Worm (Caenorhabditis elegans) whole organism, L3 larva: ENCODE data around the gene acc-3.

Experiments
- ZK546.5 ChIP-seq: sonication (generic microtip); optimal IDR thresholded peaks from 2 replicates; lab custom pipeline; 2017; ENCODE audit warnings: missing biosample characterization, missing genetic modification characterization
- ama-1 ChIP-seq: fragments of 150-350 bp; optimal IDR thresholded peaks from 2 replicates; lab custom pipeline; 2018
- egl-27 ChIP-seq: sonication (generic microtip); optimal IDR thresholded peaks from 4 replicates; lab custom pipeline; 2017; ENCODE audit warnings: missing biosample characterization, missing genetic modification reagents, missing genetic modification characterization
- hmg-11 ChIP-seq: sonication (generic microtip); optimal IDR thresholded peaks from 2 replicates; lab custom pipeline; 2016; ENCODE audit warnings: missing genetic modification characterization, missing compliant biosample characterization
- jun-1 ChIP-seq: fragments of 150-350 bp; optimal IDR thresholded peaks from 2 replicates; lab custom pipeline; 2014; ENCODE audit warnings: missing biosample characterization, missing genetic modification reagents, missing genetic modification characterization
- lin-15B ChIP-seq: fragments of 150-350 bp; optimal IDR thresholded peaks from 2 replicates; lab custom pipeline; 2014; ENCODE audit warnings: missing biosample characterization, missing genetic modification characterization
- nhr-67 ChIP-seq: fragments of 150-350 bp; optimal IDR thresholded peaks from 2 replicates; lab custom pipeline; 2014; ENCODE audit warnings: missing biosample characterization, missing genetic modification characterization
- pha-4 ChIP-seq: fragments of 150-350 bp; optimal IDR thresholded peaks from 2 replicates; lab custom pipeline; 2014; ENCODE audit warnings: missing biosample characterization, missing genetic modification reagents, missing genetic modification characterization
- pqm-1 ChIP-seq: fragments of 150-350 bp; optimal IDR thresholded peaks from 2 replicates; lab custom pipeline; 2017; ENCODE audit warnings: missing biosample characterization, missing genetic modification characterization, inconsistent platforms
- snpc-4 ChIP-seq: fragments of 150-350 bp; optimal IDR thresholded peaks from 2 replicates; lab custom pipeline; 2014; ENCODE audit warnings: missing biosample characterization, missing genetic modification characterization

DNA sequence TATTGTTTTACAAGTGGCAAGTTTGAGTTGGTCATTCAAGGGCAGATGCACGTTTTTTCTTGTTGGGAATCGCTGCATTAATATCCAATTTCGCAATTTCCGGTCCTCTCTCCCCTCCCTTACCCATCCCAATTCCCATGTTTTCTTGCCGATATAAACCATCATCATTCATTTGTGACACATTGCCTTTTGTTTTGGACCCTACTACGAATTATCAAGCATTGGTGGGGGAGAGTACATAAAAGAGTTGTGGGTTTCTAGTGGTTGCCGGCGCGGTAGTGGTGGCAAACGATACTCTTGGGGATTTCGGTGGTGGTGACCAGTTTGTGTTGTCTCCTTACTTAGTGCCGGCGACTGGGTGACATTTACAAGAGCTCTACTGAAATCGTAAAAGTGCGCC is 15.0 kb upstream of the acc-3 start:
- TF ChIP-seq pha-4 (tag; lab: Kevin White, UChicago) (no peak), snpc-4 (tag; lab: Kevin White, UChicago) (no peak), pqm-1 (no peak), nhr-67 (tag; lab: Kevin White, UChicago) (no peak), ZK546.5 (tag; lab: Kevin White, UChicago) (no peak), hmg-11 (tag; lab: Kevin White, UChicago) (no peak), jun-1 (no peak), lin-15B (no peak), ama-1 (lab: Kevin White, UChicago) (no peak), egl-27 (tag; lab: Kevin White, UChicago) (no peak)
